Worm (Caenorhabditis elegans) whole organism, midembryonic: ENCODE data around the gene R05D3.8.

Source experiments
- T22C8.4 ChIP-seq: fragments of 200-800 bp; sonication (Bioruptor generic); IDR thresholded peaks from 2 replicates; pipeline ENCODE4 v1.3.6; 2022; ENCODE audit warnings: missing genetic modification characterization, missing compliant biosample characterization
- cog-1 ChIP-seq: sonication (generic microtip); optimal IDR thresholded peaks from 2 replicates; lab custom pipeline; 2016; ENCODE audit warnings: missing genetic modification characterization, missing compliant biosample characterization
- flt-1 ChIP-seq: fragments of 200-800 bp; sonication (Bioruptor generic); IDR thresholded peaks from 2 replicates; pipeline ENCODE4 v1.3.6; 2022; ENCODE audit warnings: missing genetic modification characterization, missing compliant biosample characterization
- klf-2 ChIP-seq: fragments of 200-800 bp; sonication (Bioruptor generic); conservative IDR thresholded peaks from 2 replicates; pipeline ENCODE4 v1.3.6; 2022; ENCODE audit warnings: missing genetic modification reagents, missing genetic modification characterization, missing compliant biosample characterization
- med-1 ChIP-seq: sonication (generic microtip); optimal IDR thresholded peaks from 2 replicates; lab custom pipeline; 2017; ENCODE audit warnings: missing genetic modification characterization, mild to moderate bottlenecking, missing compliant biosample characterization, antibody characterized with exemption, missing genetic modification reagents; ENCODE audit not compliant: insufficient read depth
- ref-1 ChIP-seq: fragments of 200-800 bp; sonication (Bioruptor generic); conservative IDR thresholded peaks from 2 replicates; pipeline ENCODE4 v1.3.6; 2022; ENCODE audit warnings: missing genetic modification reagents, missing genetic modification characterization, missing compliant biosample characterization
- tab-1 ChIP-seq: fragments of 200-800 bp; sonication (Bioruptor generic); IDR thresholded peaks from 2 replicates; pipeline ENCODE4 v1.3.6; 2022; ENCODE audit warnings: missing genetic modification characterization, missing compliant biosample characterization
- ztf-23 ChIP-seq: fragments of 200-800 bp; sonication (Bioruptor generic); IDR thresholded peaks from 2 replicates; pipeline ENCODE4 v1.3.6; 2022; ENCODE audit warnings: missing genetic modification reagents, missing genetic modification characterization, missing compliant biosample characterization
- ztf-29 ChIP-seq: fragments of 200-800 bp; sonication (Bioruptor generic); IDR thresholded peaks from 2 replicates; pipeline ENCODE4 v1.3.6; 2022; ENCODE audit warnings: missing genetic modification reagents, missing genetic modification characterization, missing compliant biosample characterization

Gene R05D3.8

ce11 chrIII:8308238-8308637 is 49.9 kb downstream of the R05D3.8 start, which contains the start of gene F10E9.4:
Gene F10E9.4 (plus strand): TSS chrIII:8308538.
- no peak for TF ChIP-seq ztf-29 (GFP tag; lab: Robert Waterston, UW)
- TF ChIP-seq klf-2 (GFP tag; lab: Robert Waterston, UW), result no peak
- no peak for TF ChIP-seq T22C8.4 (GFP tag; lab: Robert Waterston, UW)
- no peak for TF ChIP-seq tab-1 (GFP tag; lab: Robert Waterston, UW)
- TF ChIP-seq flt-1, result no peak
- TF ChIP-seq cog-1 (tag; lab: Kevin White, UChicago), result no peak
- no peak for TF ChIP-seq ztf-23 (GFP tag; lab: Robert Waterston, UW)
- no peak for TF ChIP-seq ref-1
- TF ChIP-seq med-1 (GFP tag; lab: Kevin White, UChicago), result no peak

- peak; percentile 71; the same call in 1 of the 2 replicates for TF ChIP-seq flt-1
- no peak for TF ChIP-seq T22C8.4 (GFP tag; lab: Robert Waterston, UW)
- 0 out of 2 replicates have a peak, but pooled peaks have one; percentile 40 for TF ChIP-seq klf-2 (GFP tag; lab: Robert Waterston, UW)
- TF ChIP-seq med-1 (GFP tag; lab: Kevin White, UChicago), result no peak
- no peak for TF ChIP-seq ref-1
- TF ChIP-seq ztf-29 (GFP tag; lab: Robert Waterston, UW), result no peak
- no peak for TF ChIP-seq tab-1 (GFP tag; lab: Robert Waterston, UW)
- TF ChIP-seq cog-1 (tag; lab: Kevin White, UChicago), result peak; percentile 40
- peak; percentile 73; the same call in 1 of the 2 replicates for TF ChIP-seq ztf-23 (GFP tag; lab: Robert Waterston, UW)
Observed at ce11 chrIII:8307356-8307755, 50.8 kb downstream of the R05D3.8 start, which contains the start of the genes F10E9.7 and F10E9.5. Gene F10E9.7 (minus strand): TSS chrIII:8307441. Gene F10E9.5 (plus strand): TSS chrIII:8307592.
